Worm (Caenorhabditis elegans) whole organism, mixed stage, embryonic: ENCODE data around the gene srw-9.

ENCODE experiments used
- ceh-43 ChIP-seq: fragments of 200-800 bp; sonication (Bioruptor generic); optimal IDR thresholded peaks from 2 replicates; lab custom pipeline; 2018; ENCODE audit warnings: mild to moderate bottlenecking, missing genetic modification characterization, moderate library complexity, missing compliant biosample characterization
- ceh-83 ChIP-seq: fragments of 200-800 bp; sonication (Bioruptor generic); optimal IDR thresholded peaks from 2 replicates; lab custom pipeline; 2018; ENCODE audit warnings: mild to moderate bottlenecking, missing genetic modification characterization, missing compliant biosample characterization
- ces-1 ChIP-seq: fragments of 150-350 bp; optimal IDR thresholded peaks from 2 replicates; lab custom pipeline; 2014; ENCODE audit warnings: missing biosample characterization, missing genetic modification reagents, missing genetic modification characterization
- cnd-1 ChIP-seq: fragments of 200-800 bp; sonication (Bioruptor generic); optimal IDR thresholded peaks from 2 replicates; lab custom pipeline; 2018; ENCODE audit warnings: mild to moderate bottlenecking, missing genetic modification characterization, missing compliant biosample characterization
- drap-1 ChIP-seq: fragments of 200-800 bp; sonication (Bioruptor generic); optimal IDR thresholded peaks from 3 replicates; lab custom pipeline; 2018; ENCODE audit warnings: mild to moderate bottlenecking, missing genetic modification characterization, missing compliant biosample characterization
- lsy-2 ChIP-seq: fragments of 150-350 bp; optimal IDR thresholded peaks from 2 replicates; lab custom pipeline; 2014; ENCODE audit warnings: missing biosample characterization, missing genetic modification characterization
- nhr-12 ChIP-seq: fragments of 150-350 bp; optimal IDR thresholded peaks from 2 replicates; lab custom pipeline; 2014; ENCODE audit warnings: missing biosample characterization, missing genetic modification characterization
- nhr-28 ChIP-seq: fragments of 150-350 bp; optimal IDR thresholded peaks from 2 replicates; lab custom pipeline; 2014; ENCODE audit warnings: missing biosample characterization, missing genetic modification characterization
- nhr-76 ChIP-seq: sonication (generic microtip); optimal IDR thresholded peaks from 2 replicates; lab custom pipeline; 2017; ENCODE audit warnings: missing biosample characterization, missing genetic modification characterization
- pha-4 ChIP-seq: fragments of 150-350 bp; optimal IDR thresholded peaks from 2 replicates; lab custom pipeline; 2018; ENCODE audit warnings: missing biosample characterization, missing genetic modification reagents, missing genetic modification characterization
- snpc-4 ChIP-seq: fragments of 150-350 bp; optimal IDR thresholded peaks from 2 replicates; lab custom pipeline; 2014; ENCODE audit warnings: missing biosample characterization, missing genetic modification characterization
- unc-39 ChIP-seq: fragments of 150-350 bp; optimal IDR thresholded peaks from 2 replicates; lab custom pipeline; 2014; ENCODE audit warnings: missing biosample characterization, missing genetic modification characterization
- ztf-11 ChIP-seq: fragments of 150-350 bp; optimal IDR thresholded peaks from 2 replicates; lab custom pipeline; 2014; ENCODE audit warnings: missing biosample characterization, missing genetic modification characterization

DNA sequence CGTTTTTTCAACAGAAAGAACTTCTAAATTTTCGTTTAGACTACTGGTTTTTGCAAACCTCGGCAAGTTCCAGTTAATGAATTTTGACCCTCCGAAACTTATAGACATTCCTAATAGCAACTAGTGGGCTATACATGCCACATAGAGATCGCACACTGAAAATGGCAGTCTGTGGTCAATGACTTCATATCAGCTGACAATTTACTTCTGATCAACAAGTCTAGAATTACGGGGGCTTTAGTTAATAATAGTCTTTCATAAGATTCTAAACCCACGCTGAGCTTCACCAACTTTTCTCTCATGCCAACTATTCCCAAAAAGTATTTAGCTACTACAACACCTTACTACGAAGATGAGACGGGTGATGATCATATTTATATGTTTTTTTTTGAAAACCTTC is at the start of gene srw-9:
- TF ChIP-seq cnd-1 (tag; lab: Kevin White, UChicago) (no peak), unc-39 (no peak), nhr-12 (tag; lab: Kevin White, UChicago) (no peak), ztf-11 (tag; lab: Kevin White, UChicago) (no peak), lsy-2 (tag; lab: Kevin White, UChicago) (no peak), nhr-76 (tag; lab: Kevin White, UChicago) (no peak), pha-4 (tag; lab: Kevin White, UChicago) (no peak), drap-1 (GFP tag; lab: Kevin White, UChicago) (no peak), ces-1 (GFP tag; lab: Kevin White, UChicago) (no peak), snpc-4 (no peak), ceh-83 (GFP tag; lab: Kevin White, UChicago) (no peak), ceh-43 (GFP tag; lab: Kevin White, UChicago) (no peak), nhr-28 (tag; lab: Kevin White, UChicago) (no peak)
